Worm (Caenorhabditis elegans) whole organism, L4 larva: ENCODE data around the gene Y57G11B.2.
"Not testable (repeated sequence)": the region's sequence is repeated elsewhere in the genome, so short reads cannot be mapped to it uniquely, and the experiment has no call there.

Source experiments
- F26F4.8 ChIP-seq: fragments of 200-800 bp; sonication (Bioruptor generic); conservative IDR thresholded peaks from 2 replicates; pipeline ENCODE4 v1.3.6; 2022; ENCODE audit warnings: missing genetic modification characterization, missing compliant biosample characterization
- R02D3.7 ChIP-seq: fragments of 150-350 bp; sonication (generic microtip); optimal IDR thresholded peaks from 3 replicates; lab custom pipeline; 2014; ENCODE audit warnings: missing biosample characterization, missing genetic modification characterization
- T20F7.1 ChIP-seq: fragments of 200-800 bp; sonication (Bioruptor generic); optimal IDR thresholded peaks from 2 replicates; lab custom pipeline; 2018; ENCODE audit warnings: mild to moderate bottlenecking, missing genetic modification characterization, missing compliant biosample characterization
- T26A8.4 ChIP-seq: fragments of 200-800 bp; sonication (Bioruptor generic); IDR thresholded peaks from 2 replicates; pipeline ENCODE4 v1.3.6; 2022; ENCODE audit warnings: missing genetic modification characterization, missing compliant biosample characterization
- Y105C5A.15 ChIP-seq: fragments of 200-800 bp; sonication (Bioruptor generic); IDR thresholded peaks from 2 replicates; pipeline ENCODE4 v1.3.6; 2022; ENCODE audit warnings: missing genetic modification characterization, missing compliant biosample characterization
- Y75B8A.6 ChIP-seq: fragments of 200-800 bp; sonication (Bioruptor generic); IDR thresholded peaks from 2 replicates; pipeline ENCODE4 v1.3.6; 2022; ENCODE audit warnings: missing genetic modification reagents, missing genetic modification characterization, missing compliant biosample characterization
- ZK546.5 ChIP-seq, 2 experiments: sonication (generic microtip); optimal IDR thresholded peaks; 2 replicates each; lab custom pipeline; 2017; ENCODE audit warnings: missing biosample characterization in 2 of 2, missing genetic modification characterization in 2 of 2
- aha-1 ChIP-seq: fragments of 150-350 bp; peaks from one replicate; lab custom pipeline; 2014; ENCODE audit warnings: missing biosample characterization, missing genetic modification characterization
- ceh-62 ChIP-seq: sonication (generic microtip); optimal IDR thresholded peaks from 2 replicates; lab custom pipeline; 2017; ENCODE audit warnings: missing biosample characterization, missing genetic modification characterization
- ceh-82 ChIP-seq: sonication (generic microtip); optimal IDR thresholded peaks from 2 replicates; lab custom pipeline; 2017; ENCODE audit warnings: missing biosample characterization, missing genetic modification characterization
- ces-1 ChIP-seq: fragments of 150-350 bp; sonication (generic microtip); optimal IDR thresholded peaks from 4 replicates; lab custom pipeline; 2014; ENCODE audit warnings: missing biosample characterization, missing genetic modification reagents, missing genetic modification characterization
- daf-16 ChIP-seq, 3 experiments: sonication (generic microtip); optimal IDR thresholded peaks; 2 replicates each; lab custom pipeline; 2016 to 2017; ENCODE audit warnings: missing genetic modification characterization in 3 of 3, missing genetic modification reagents in 3 of 3, mild to moderate bottlenecking in 2 of 3, missing compliant biosample characterization in 2 of 3, missing biosample characterization in 1 of 3, moderate library complexity in 1 of 3
- dmd-8 ChIP-seq: fragments of 200-800 bp; sonication (Bioruptor generic); IDR thresholded peaks from 2 replicates; pipeline ENCODE4 v1.3.6; 2022; ENCODE audit warnings: missing genetic modification characterization, missing compliant biosample characterization
- duxl-1 ChIP-seq: sonication (generic microtip); optimal IDR thresholded peaks from 2 replicates; lab custom pipeline; 2016; ENCODE audit warnings: mild to moderate bottlenecking, missing genetic modification characterization, moderate library complexity, missing compliant biosample characterization; ENCODE audit not compliant: poor library complexity
- dve-1 ChIP-seq: sonication (generic microtip); optimal IDR thresholded peaks from 2 replicates; lab custom pipeline; 2017; ENCODE audit warnings: antibody characterized with exemption, mild to moderate bottlenecking, missing genetic modification characterization, missing compliant biosample characterization; ENCODE audit not compliant: insufficient read depth
- hlh-11 ChIP-seq: fragments of 200-800 bp; sonication (Bioruptor generic); optimal IDR thresholded peaks from 2 replicates; lab custom pipeline; 2018; ENCODE audit warnings: mild to moderate bottlenecking, missing genetic modification characterization, missing compliant biosample characterization
- hlh-30 ChIP-seq: sonication (generic microtip); optimal IDR thresholded peaks from 2 replicates; lab custom pipeline; 2017; ENCODE audit warnings: antibody characterized with exemption, mild to moderate bottlenecking, missing genetic modification characterization, missing compliant biosample characterization; ENCODE audit not compliant: insufficient read depth
- hmg-1.1 ChIP-seq: fragments of 200-800 bp; sonication (Bioruptor generic); IDR thresholded peaks from 2 replicates; pipeline ENCODE4 v1.3.6; 2022; ENCODE audit warnings: missing genetic modification reagents, missing genetic modification characterization, missing compliant biosample characterization
- lin-38 ChIP-seq: fragments of 200-800 bp; sonication (Bioruptor generic); IDR thresholded peaks from 2 replicates; pipeline ENCODE4 v1.3.6; 2022; ENCODE audit warnings: missing genetic modification reagents, missing genetic modification characterization, missing compliant biosample characterization
- lir-3 ChIP-seq: sonication (generic microtip); optimal IDR thresholded peaks from 2 replicates; lab custom pipeline; 2016; ENCODE audit warnings: mild to moderate bottlenecking, missing genetic modification characterization, missing compliant biosample characterization
- madf-5 ChIP-seq, 2 experiments: fragments of 200-800 bp; sonication (Bioruptor generic); IDR thresholded peaks; 2 replicates each; pipeline ENCODE4 v1.3.6; 2022; ENCODE audit warnings: missing compliant biosample characterization in 2 of 2, missing genetic modification characterization in 2 of 2
- mdl-1 ChIP-seq, 2 experiments: fragments of 150-350 bp in 1 of 2; sonication (generic microtip) in 1 of 2; optimal IDR thresholded peaks; 2 replicates each; lab custom pipeline; 2014 to 2017; ENCODE audit warnings: missing biosample characterization in 2 of 2, missing genetic modification characterization in 2 of 2
- nhr-10 ChIP-seq: fragments of 150-350 bp; optimal IDR thresholded peaks from 2 replicates; lab custom pipeline; 2014; ENCODE audit warnings: missing biosample characterization, missing genetic modification characterization
- nhr-25 ChIP-seq: sonication (generic microtip); optimal IDR thresholded peaks from 2 replicates; lab custom pipeline; 2017; ENCODE audit warnings: missing genetic modification characterization, mild to moderate bottlenecking, missing compliant biosample characterization, antibody characterized with exemption, moderate library complexity, borderline replicate concordance; ENCODE audit not compliant: insufficient read depth
- nhr-28 ChIP-seq: fragments of 150-350 bp; optimal IDR thresholded peaks from 2 replicates; lab custom pipeline; 2014; ENCODE audit warnings: missing biosample characterization, missing genetic modification characterization
- nhr-42 ChIP-seq: fragments of 200-800 bp; sonication (Bioruptor generic); IDR thresholded peaks from 2 replicates; pipeline ENCODE4 v1.3.6; 2022; ENCODE audit warnings: missing genetic modification characterization, missing compliant biosample characterization
- nhr-76 ChIP-seq: fragments of 150-350 bp; optimal IDR thresholded peaks from 2 replicates; lab custom pipeline; 2014; ENCODE audit warnings: missing biosample characterization, missing genetic modification characterization
- pha-4 ChIP-seq, 2 experiments: fragments of 150-350 bp in 1 of 2; fragments of 200-800 bp in 1 of 2; sonication (Bioruptor generic) in 1 of 2; IDR thresholded peaks in 1 of 2; optimal IDR thresholded peaks in 1 of 2; 2 replicates each; pipeline versions ENCODE4 v1.3.6 to Lab custom; 2014 to 2022; ENCODE audit warnings: missing genetic modification characterization in 2 of 2, missing genetic modification reagents in 2 of 2, missing biosample characterization in 1 of 2, missing compliant biosample characterization in 1 of 2
- pqm-1 ChIP-seq: sonication (generic microtip); optimal IDR thresholded peaks from 2 replicates; lab custom pipeline; 2017; ENCODE audit warnings: missing biosample characterization, missing genetic modification characterization
- rbr-2 ChIP-seq: sonication (generic microtip); optimal IDR thresholded peaks from 2 replicates; lab custom pipeline; 2016; ENCODE audit warnings: missing genotype, missing genetic modification characterization, missing compliant biosample characterization
- saeg-2 ChIP-seq: fragments of 200-800 bp; sonication (Bioruptor generic); IDR thresholded peaks from 2 replicates; pipeline ENCODE4 v1.3.6; 2022; ENCODE audit warnings: missing genetic modification reagents, missing genetic modification characterization, missing compliant biosample characterization
- snpc-4 ChIP-seq: fragments of 150-350 bp; optimal IDR thresholded peaks from 2 replicates; lab custom pipeline; 2014; ENCODE audit warnings: missing biosample characterization, missing genetic modification characterization
- tra-1 ChIP-seq: fragments of 200-800 bp; sonication (Bioruptor generic); IDR thresholded peaks from 2 replicates; pipeline ENCODE4 v1.3.6; 2022; ENCODE audit warnings: missing genetic modification reagents, missing genetic modification characterization, missing compliant biosample characterization
- unc-130 ChIP-seq: sonication (generic microtip); optimal IDR thresholded peaks from 2 replicates; lab custom pipeline; 2016; ENCODE audit warnings: missing genetic modification reagents, missing genetic modification characterization, missing compliant biosample characterization
- unc-62 ChIP-seq, 3 experiments: fragments of 150-350 bp in 1 of 3; sonication (generic microtip); optimal IDR thresholded peaks in 2 of 3; peaks in 1 of 3; 1 replicate in 1 of 3; 2 replicates in 2 of 3; lab custom pipeline; 2014 to 2017; ENCODE audit warnings: missing biosample characterization in 3 of 3, missing genetic modification characterization in 3 of 3, missing genetic modification reagents in 3 of 3, missing genotype in 1 of 3
- zip-2 ChIP-seq: fragments of 150-350 bp; optimal IDR thresholded peaks from 2 replicates; lab custom pipeline; 2014; ENCODE audit warnings: missing biosample characterization, missing genetic modification characterization

Gene Y57G11B.2

ce11 chrIV:14551870-14552269 is 13.3 kb upstream of the Y57G11B.2 start, which contains the start of gene pals-30:
Gene pals-30, minus strand, starts transcription at chrIV:14551970.
- TF ChIP-seq zip-2 (tag; lab: Kevin White, UChicago); nhr-42 (GFP tag; lab: Robert Waterston, UW); ceh-82: not testable (repeated sequence)

ce11 chrIV:14554788-14555187 is 10.4 kb upstream of the Y57G11B.2 start, which contains the start of gene Y57G11B.6:
Gene Y57G11B.6, minus strand, starts transcription at chrIV:14554888.
- no peak for TF ChIP-seq nhr-28
- TF ChIP-seq hlh-11 (tag; lab: Kevin White, UChicago) = no peak
- no peak for TF ChIP-seq ceh-62 (tag; lab: Kevin White, UChicago)
- TF ChIP-seq F26F4.8 (GFP tag; lab: Robert Waterston, UW) = no peak
- TF ChIP-seq duxl-1 = no peak
- TF ChIP-seq aha-1 (tag; lab: Kevin White, UChicago) = peak; percentile 24
- no peak for TF ChIP-seq saeg-2 (GFP tag; lab: Robert Waterston, UW)
- TF ChIP-seq mdl-1 (tag; optimal IDR thresholded peaks at IDR 0.05; lab: Kevin White, UChicago) = no peak

ce11 chrIV:14557642-14558041 is 7.5 kb upstream of the Y57G11B.2 start:
- TF ChIP-seq hlh-11 (tag; lab: Kevin White, UChicago) (no peak), T20F7.1 (no peak), rbr-2 (tag; lab: Kevin White, UChicago) (no peak), aha-1 (tag; lab: Kevin White, UChicago) (peak; percentile 54)
- TF ChIP-seq, all 104 proteins: peak for 1

- TF ChIP-seq duxl-1 (no peak), lin-38 (GFP tag; lab: Robert Waterston, UW) (no peak), snpc-4 (no peak), nhr-10 (no peak), dve-1 (no peak), ces-1 (GFP tag; lab: Kevin White, UChicago) (no peak), pha-4 (GFP tag; IDR thresholded peaks at IDR 0.05; lab: Robert Waterston, UW) (no peak), pha-4 (tag; optimal IDR thresholded peaks at IDR 0.05; lab: Kevin White, UChicago) (no peak), ZK546.5 (tag; optimal IDR thresholded peaks at IDR 0.05; lab: Kevin White, UChicago) (no peak), unc-130 (no peak), F26F4.8 (GFP tag; lab: Robert Waterston, UW) (no peak), lir-3 (tag; lab: Kevin White, UChicago) (no peak), dmd-8 (GFP tag; lab: Robert Waterston, UW) (no peak), Y105C5A.15 (GFP tag; lab: Robert Waterston, UW) (no peak), nhr-28 (peak; percentile 10), tra-1 (GFP tag; lab: Robert Waterston, UW) (no peak), R02D3.7 (tag; lab: Kevin White, UChicago) (no peak), hmg-1.1 (GFP tag; lab: Robert Waterston, UW) (no peak), pqm-1 (tag; lab: Kevin White, UChicago) (peak; percentile 50), T26A8.4 (no peak), daf-16 (GFP tag; optimal IDR thresholded peaks at IDR 0.05; lab: Kevin White, UChicago) (no peak), daf-16 (tag; optimal IDR thresholded peaks at IDR 0.05; lab: Kevin White, UChicago) (peak; percentile 20)
These were observed 5.9 kb upstream of the Y57G11B.2 start for ce11 chrIV:14559267-14559666.

- TF ChIP-seq dve-1 (peak; percentile 73), daf-16 (GFP tag; optimal IDR thresholded peaks at IDR 0.05; lab: Kevin White, UChicago) (no peak), daf-16 (tag; optimal IDR thresholded peaks at IDR 0.05; lab: Kevin White, UChicago) (peak; percentile 85), hlh-30 (peak; percentile 37), nhr-25 (tag; lab: Kevin White, UChicago) (no peak), hlh-11 (tag; lab: Kevin White, UChicago) (no peak), madf-5 (GFP tag; IDR thresholded peaks at IDR 0.05; lab: Robert Waterston, UW) (no peak), pqm-1 (tag; lab: Kevin White, UChicago) (peak; percentile 36), unc-62 (GFP tag; optimal IDR thresholded peaks at IDR 0.05 in 1 of 2; lab: Kevin White, UChicago) (no peak), unc-62 (tag; optimal IDR thresholded peaks at IDR 0.05; lab: Kevin White, UChicago) (no peak), ces-1 (GFP tag; lab: Kevin White, UChicago) (no peak), nhr-28 (peak; percentile 31), nhr-76 (tag; lab: Kevin White, UChicago) (no peak), Y75B8A.6 (GFP tag; lab: Robert Waterston, UW) (no peak)
These were observed 3.5 kb upstream of the Y57G11B.2 start for ce11 chrIV:14561677-14562076.
